Worm (Caenorhabditis elegans): Measurements from ENCODE around the gene F54D1.6.

The F54D1.6 gene

ce11 chrIV:11329269-11329668 is 41.7 kb downstream of the F54D1.6 start, which contains the start of gene leo-1:
leo-1 (minus strand) TSS chrIV:11329369.
- TF ChIP-seq pag-3 (tag; optimal IDR thresholded peaks at IDR 0.05; ENCODE audit: borderline replicate concordance) (no peak), F13H6.1 (tag; optimal IDR thresholded peaks at IDR 0.05) (no peak), unc-86 (tag; optimal IDR thresholded peaks at IDR 0.05) (no peak)

DNA sequence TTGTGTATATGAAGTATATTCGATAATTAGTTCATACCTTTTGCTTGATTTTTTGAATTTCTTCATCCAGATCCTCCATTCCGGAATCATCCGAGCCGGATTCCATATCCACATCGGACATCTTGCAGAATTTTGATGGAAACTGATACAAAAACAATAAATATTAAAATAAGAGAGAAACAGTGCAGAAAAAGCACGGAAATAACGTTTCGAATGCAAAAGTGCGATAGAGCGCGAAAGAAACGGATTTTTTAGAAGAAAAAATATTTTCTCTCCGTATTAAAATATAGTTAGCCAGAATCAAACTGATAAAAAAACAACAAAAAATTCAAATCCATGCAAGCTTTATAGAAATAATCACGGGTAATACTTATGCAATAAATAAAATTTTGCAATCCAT is 45.1 kb downstream of the F54D1.6 start, which contains the start of gene sart-3:
Gene sart-3, minus strand, starts transcription at position 219 of the 400 bp plus-strand sequence.
- TF ChIP-seq fax-1 (tag; optimal IDR thresholded peaks at IDR 0.05), result no peak
- no peak for TF ChIP-seq ceh-14 (tag; optimal IDR thresholded peaks at IDR 0.05)
- no peak for TF ChIP-seq ceh-31 (tag; optimal IDR thresholded peaks at IDR 0.05)

- TF ChIP-seq hlh-8 (tag; optimal IDR thresholded peaks at IDR 0.05) (no peak), fax-1 (tag; optimal IDR thresholded peaks at IDR 0.05) (no peak), zip-5 (tag; optimal IDR thresholded peaks at IDR 0.05) (no peak), sox-2 (GFP tag; IDR thresholded peaks at IDR 0.05) (no peak), ceh-34 (tag; optimal IDR thresholded peaks at IDR 0.05) (no peak), K02D7.2 (tag; optimal IDR thresholded peaks at IDR 0.05) (no peak)
Observed at ce11 chrIV:11336180-11336579, 48.6 kb downstream of the F54D1.6 start.

DNA sequence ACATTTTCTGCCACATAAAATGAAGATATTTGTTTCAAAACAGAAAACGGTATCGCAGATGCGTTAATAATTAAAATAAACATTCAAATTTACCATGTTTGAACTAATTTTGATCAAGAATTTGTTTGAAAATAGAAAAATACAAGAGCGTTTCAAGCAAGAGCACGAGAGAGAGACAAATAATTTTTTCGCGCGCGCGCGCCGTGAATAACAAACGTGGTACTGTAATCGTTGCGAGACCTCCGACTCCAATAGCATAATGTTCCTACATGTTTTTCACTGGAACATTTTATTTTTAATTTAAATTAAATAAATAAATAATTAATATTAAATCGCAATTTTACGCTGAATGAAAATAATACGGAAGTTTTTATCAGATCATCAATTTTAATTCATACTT is 49.4 kb downstream of the F54D1.6 start, which contains the start of gene F54E12.2:
Gene F54E12.2, minus strand, starts transcription at position 164 of the 400 bp plus-strand sequence.
- TF ChIP-seq ceh-14 (tag; optimal IDR thresholded peaks at IDR 0.05), result no peak
- no peak for TF ChIP-seq K09A11.1 (tag; optimal IDR thresholded peaks at IDR 0.05; ENCODE audit: insufficient read depth)
- no peak for TF ChIP-seq madf-2 (tag; optimal IDR thresholded peaks at IDR 0.05)

DNA sequence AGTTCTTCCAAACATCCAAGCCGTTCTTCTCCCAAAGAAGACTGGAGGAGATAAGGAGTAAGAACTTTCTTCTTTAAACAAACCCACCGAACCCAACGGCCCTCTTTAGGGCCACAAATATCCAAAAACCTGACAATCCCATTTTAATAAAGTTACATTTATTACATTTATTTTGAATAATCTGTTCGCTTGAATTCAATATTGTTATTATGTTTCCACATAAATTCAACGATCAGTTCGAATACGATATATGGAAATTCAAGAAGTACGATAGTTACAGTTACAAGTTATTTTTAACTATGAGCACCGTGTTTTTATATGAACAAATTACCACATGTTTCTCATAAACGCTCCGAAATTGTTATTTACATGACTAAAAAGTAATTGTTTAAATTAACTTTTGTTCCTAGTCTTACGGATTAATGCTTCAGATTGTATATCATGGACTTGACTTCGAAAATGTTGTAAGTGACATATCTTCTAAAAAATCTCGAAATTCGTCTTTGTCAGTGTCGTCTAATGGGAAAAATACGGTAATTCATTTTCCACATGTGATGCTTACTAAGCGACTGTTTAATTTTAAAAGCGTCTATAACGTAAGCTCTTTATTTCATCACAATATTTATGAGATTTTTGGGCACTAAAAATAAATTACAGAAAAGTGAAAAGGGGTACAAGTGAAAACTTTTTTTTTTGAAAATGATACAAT is 53.3 kb downstream of the F54D1.6 start:
- TF ChIP-seq npax-4 (tag; optimal IDR thresholded peaks at IDR 0.05) (no peak), pha-2 (tag; optimal IDR thresholded peaks at IDR 0.05) (no peak), hlh-13 (GFP tag; optimal IDR thresholded peaks at IDR 0.05) (no peak), zip-5 (tag; optimal IDR thresholded peaks at IDR 0.05) (no peak), F13H6.1 (tag; optimal IDR thresholded peaks at IDR 0.05) (no peak), sdc-2 (tag; optimal IDR thresholded peaks at IDR 0.05) (no peak), elt-4 (tag; optimal IDR thresholded peaks at IDR 0.05) (no peak), madf-2 (tag; optimal IDR thresholded peaks at IDR 0.05) (no peak), unc-86 (tag; optimal IDR thresholded peaks at IDR 0.05) (no peak), ceh-9 (tag; optimal IDR thresholded peaks at IDR 0.05) (no peak), ceh-24 (tag; optimal IDR thresholded peaks at IDR 0.05) (no peak), che-1 (tag; optimal IDR thresholded peaks at IDR 0.05) (no peak), unc-3 (GFP tag; conservative IDR thresholded peaks at IDR 0.05) (no peak), unc-3 (tag; optimal IDR thresholded peaks at IDR 0.05) (no peak), K09A11.1 (tag; optimal IDR thresholded peaks at IDR 0.05; ENCODE audit: insufficient read depth) (no peak), ceh-19 (GFP tag; optimal IDR thresholded peaks at IDR 0.05) (no peak), ceh-34 (tag; optimal IDR thresholded peaks at IDR 0.05) (no peak), eyg-1 (tag; optimal IDR thresholded peaks at IDR 0.05) (no peak), odd-2 (tag; optimal IDR thresholded peaks at IDR 0.05) (no peak), hlh-8 (tag; optimal IDR thresholded peaks at IDR 0.05) (no peak), nhr-232 (tag; optimal IDR thresholded peaks at IDR 0.05) (no peak)

DNA sequence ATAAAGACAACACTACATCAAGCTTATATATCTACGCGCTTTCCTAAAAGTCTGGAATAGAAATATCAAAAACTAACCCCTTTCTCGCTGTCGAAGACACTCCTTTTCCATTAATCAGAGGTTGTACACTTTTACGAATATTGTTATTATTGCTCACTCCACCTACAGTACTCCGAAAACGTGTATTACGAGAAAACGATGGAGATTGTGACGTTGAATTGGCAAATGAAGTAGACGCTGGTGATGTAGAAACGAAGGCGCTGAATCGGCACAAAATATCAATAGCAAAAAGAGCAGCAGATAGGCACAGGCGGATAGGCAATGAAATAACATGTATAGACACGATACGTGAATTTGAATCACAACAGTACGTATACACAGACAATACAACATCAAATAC is 56.7 kb downstream of the F54D1.6 start:
- no peak for TF ChIP-seq ama-1 (optimal IDR thresholded peaks at IDR 0.05)
- no peak for TF ChIP-seq pax-1 (tag; optimal IDR thresholded peaks at IDR 0.05)
